Worm (Caenorhabditis elegans): ENCODE results near the gene nra-1.
A peak's percentile ranks its signal among the peaks of the same experiment; 100 is the strongest.

nra-1 gene

ce11 chrIV:17245200-17245599 is 38.8 kb downstream of the nra-1 start, which contains the start of gene ZK550.2:
Gene ZK550.2 (plus strand): TSS chrIV:17245584.
- TF ChIP-seq unc-3 (GFP tag; conservative IDR thresholded peaks at IDR 0.05) (no peak), unc-3 (tag; optimal IDR thresholded peaks at IDR 0.05) (no peak), nhr-232 (tag; optimal IDR thresholded peaks at IDR 0.05) (no peak), pqm-1 (tag; optimal IDR thresholded peaks at IDR 0.05) (peak; percentile 54), elt-2 (tag; optimal IDR thresholded peaks at IDR 0.05) (peak; percentile 85), sdc-2 (tag; optimal IDR thresholded peaks at IDR 0.05) (no peak)

ce11 chrIV:17238951-17239350 is 45.0 kb downstream of the nra-1 start:
- TF ChIP-seq unc-42 (tag; optimal IDR thresholded peaks at IDR 0.05) (peak; percentile 71), hlh-13 (GFP tag; optimal IDR thresholded peaks at IDR 0.05) (no peak)

- TF ChIP-seq nhr-232 (tag; optimal IDR thresholded peaks at IDR 0.05) (no peak), unc-42 (tag; optimal IDR thresholded peaks at IDR 0.05) (peak; percentile 34)
Observed at ce11 chrIV:17237029-17237428, 47.0 kb downstream of the nra-1 start.

- no peak for TF ChIP-seq sox-2 (GFP tag; IDR thresholded peaks at IDR 0.05)
- peak; percentile 94 for TF ChIP-seq unc-42 (tag; optimal IDR thresholded peaks at IDR 0.05)
Observed at ce11 chrIV:17233494-17233893, 50.5 kb downstream of the nra-1 start.

- TF ChIP-seq C08G9.2 (tag; optimal IDR thresholded peaks at IDR 0.05) (no peak), ref-2 (tag; optimal IDR thresholded peaks at IDR 0.05) (no peak), unc-42 (tag; optimal IDR thresholded peaks at IDR 0.05) (peak; percentile 58), npax-4 (tag; optimal IDR thresholded peaks at IDR 0.05) (no peak), pax-1 (tag; optimal IDR thresholded peaks at IDR 0.05) (no peak), syd-9 (tag; optimal IDR thresholded peaks at IDR 0.05) (no peak), ceh-19 (GFP tag; optimal IDR thresholded peaks at IDR 0.05) (no peak)
Observed at ce11 chrIV:17232899-17233298, 51.1 kb downstream of the nra-1 start.

Measured in whole organism, late embryonic.